Fruit fly (Drosophila melanogaster) whole organism, prepupa: ENCODE results near the gene TfIIEalpha.
A peak's percentile ranks its signal among the peaks of the same experiment; 100 is the strongest.

Experiments
- CG10631 ChIP-seq: fragments of 200-800 bp; sonication (Bioruptor generic); optimal IDR thresholded peaks from 2 replicates; lab custom pipeline; 2016; ENCODE audit warnings: missing biosample characterization, missing genetic modification characterization
- CG10669 ChIP-seq: fragments of 200-800 bp; sonication (Bioruptor generic); optimal IDR thresholded peaks from 3 replicates; lab custom pipeline; 2018; ENCODE audit warnings: missing biosample characterization, mild to moderate bottlenecking, missing genetic modification characterization, moderate library complexity
- CG3032 ChIP-seq: fragments of 200-800 bp; optimal IDR thresholded peaks from 2 replicates; lab custom pipeline; 2019; ENCODE audit warnings: missing biosample characterization, mild to moderate bottlenecking, missing genetic modification characterization, moderate library complexity
- CG34406 ChIP-seq: fragments of 200-800 bp; sonication (Bioruptor generic); optimal IDR thresholded peaks from 3 replicates; lab custom pipeline; 2016; ENCODE audit warnings: missing biosample characterization, missing genetic modification characterization
- CG3919 ChIP-seq: fragments of 200-800 bp; sonication (Bioruptor generic); optimal IDR thresholded peaks from 3 replicates; lab custom pipeline; 2016; ENCODE audit warnings: missing biosample characterization, missing genetic modification characterization
- CG6163 ChIP-seq: fragments of 200-800 bp; sonication (Bioruptor generic); IDR thresholded peaks from 3 replicates; pipeline ENCODE4 v1.3.6; 2022; ENCODE audit warnings: missing biosample characterization, missing genetic modification characterization
- OdsH ChIP-seq: fragments of 200-800 bp; sonication (Bioruptor generic); optimal IDR thresholded peaks from 3 replicates; lab custom pipeline; 2016; ENCODE audit warnings: missing biosample characterization, missing genetic modification characterization
- esn ChIP-seq: fragments of 200-800 bp; sonication (Bioruptor generic); optimal IDR thresholded peaks from 2 replicates; lab custom pipeline; 2016; ENCODE audit warnings: missing biosample characterization, mild to moderate bottlenecking, missing genetic modification characterization, moderate library complexity
- fd59A ChIP-seq: fragments of 200-800 bp; sonication (Bioruptor generic); optimal IDR thresholded peaks from 2 replicates; lab custom pipeline; 2017; ENCODE audit warnings: missing biosample characterization, mild to moderate bottlenecking, missing genetic modification characterization, missing genetic modification reagents
- lz ChIP-seq: fragments of 200-800 bp; sonication (Bioruptor generic); optimal IDR thresholded peaks from 3 replicates; lab custom pipeline; 2016; ENCODE audit warnings: missing biosample characterization, missing genetic modification characterization
- svp ChIP-seq: fragments of 200-800 bp; sonication (Bioruptor generic); peaks from one replicate; lab custom pipeline; 2016; ENCODE audit warnings: missing biosample characterization, missing genetic modification characterization

The TfIIEalpha gene

DNA sequence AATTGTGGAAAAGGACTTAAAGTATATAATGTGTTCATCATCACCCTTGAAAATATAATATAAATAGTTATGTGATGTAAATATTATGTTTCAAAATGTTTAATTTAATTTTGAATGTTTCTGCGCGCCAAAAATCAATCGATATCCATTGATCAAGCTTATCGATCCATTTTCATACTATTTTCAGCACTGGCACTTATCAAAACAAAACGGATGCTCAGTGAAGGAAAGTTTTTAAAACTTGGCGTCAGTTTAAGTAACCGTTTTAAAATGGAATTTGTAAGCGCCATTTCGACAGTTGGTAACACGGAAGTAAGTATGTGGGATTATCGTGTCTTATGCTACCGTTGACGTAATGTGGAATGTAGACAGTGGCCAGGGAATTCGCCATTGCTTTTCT is 46.3 kb downstream of the TfIIEalpha start, which contains the start of gene sunn:
Gene sunn, plus strand, starts transcription at position 202 of the 400 bp plus-strand sequence.
- TF ChIP-seq CG3032 (tag; lab: Kevin White, UChicago) (no peak), svp (peak; percentile 42), lz (GFP tag; lab: Kevin White, UChicago) (no peak)

DNA sequence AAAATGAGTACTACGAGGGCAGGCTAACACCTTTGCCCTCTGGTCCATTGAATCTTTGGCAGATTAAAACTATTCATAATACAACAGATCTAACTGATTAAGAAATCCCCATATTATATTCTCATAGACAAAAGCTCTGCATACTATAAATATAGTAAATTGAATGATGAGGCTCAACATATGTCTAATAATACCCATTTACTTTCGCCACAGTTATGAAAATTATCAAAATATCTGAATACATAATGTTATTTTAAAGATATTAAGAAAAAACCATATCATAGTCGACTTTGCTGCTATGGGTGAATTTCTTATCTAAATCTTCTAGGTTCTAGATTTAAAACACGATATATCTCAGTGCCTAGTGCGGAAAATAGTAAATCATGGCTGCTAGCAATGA is 50.0 kb downstream of the TfIIEalpha start, which contains the start of gene CG32087:
Gene CG32087, plus strand, starts transcription at position 301 of the 400 bp plus-strand sequence.
- TF ChIP-seq CG3919 (GFP tag; lab: Kevin White, UChicago) (no peak), OdsH (GFP tag; lab: Kevin White, UChicago) (no peak), esn (GFP tag; lab: Kevin White, UChicago) (no peak), CG34406 (GFP tag; lab: Kevin White, UChicago) (no peak), fd59A (no peak), CG10669 (GFP tag; lab: Kevin White, UChicago) (no peak), CG6163 (no peak), CG10631 (GFP tag; lab: Kevin White, UChicago) (no peak)
